Worm (Caenorhabditis elegans) whole organism, young adult: ENCODE results near the gene cyp-35C1.

Experiments
- B0035.1 ChIP-seq: sonication (generic microtip); optimal IDR thresholded peaks from 2 replicates; lab custom pipeline; 2016; ENCODE audit warnings: missing genetic modification characterization, mild to moderate bottlenecking, missing compliant biosample characterization, missing genotype, missing genetic modification reagents
- F57C9.4 ChIP-seq: sonication (generic microtip); optimal IDR thresholded peaks from 2 replicates; lab custom pipeline; 2017; ENCODE audit warnings: mild to moderate bottlenecking, missing genetic modification characterization, missing compliant biosample characterization
- efl-1 ChIP-seq: fragments of 150-350 bp; optimal IDR thresholded peaks from 2 replicates; lab custom pipeline; 2014; ENCODE audit warnings: missing biosample characterization, missing genetic modification reagents, missing genetic modification characterization
- mes-4 ChIP-seq: sonication (generic microtip); optimal IDR thresholded peaks from 2 replicates; lab custom pipeline; 2016; ENCODE audit warnings: missing genotype, missing genetic modification characterization, missing compliant biosample characterization
- rec-8 ChIP-seq, 2 experiments: sonication (generic microtip); optimal IDR thresholded peaks; 2 replicates each; lab custom pipeline; 2016; ENCODE audit warnings: mild to moderate bottlenecking in 2 of 2, missing genetic modification characterization in 2 of 2, missing genetic modification reagents in 2 of 2, missing genotype in 2 of 2, missing biosample characterization in 1 of 2, missing compliant biosample characterization in 1 of 2, moderate library complexity in 1 of 2
- snpc-3.4 ChIP-seq: sonication (generic microtip); optimal IDR thresholded peaks from 2 replicates; lab custom pipeline; 2017; ENCODE audit warnings: missing genetic modification characterization, mild to moderate bottlenecking, missing compliant biosample characterization, antibody characterized with exemption, moderate library complexity, missing genotype, missing genetic modification reagents

DNA sequence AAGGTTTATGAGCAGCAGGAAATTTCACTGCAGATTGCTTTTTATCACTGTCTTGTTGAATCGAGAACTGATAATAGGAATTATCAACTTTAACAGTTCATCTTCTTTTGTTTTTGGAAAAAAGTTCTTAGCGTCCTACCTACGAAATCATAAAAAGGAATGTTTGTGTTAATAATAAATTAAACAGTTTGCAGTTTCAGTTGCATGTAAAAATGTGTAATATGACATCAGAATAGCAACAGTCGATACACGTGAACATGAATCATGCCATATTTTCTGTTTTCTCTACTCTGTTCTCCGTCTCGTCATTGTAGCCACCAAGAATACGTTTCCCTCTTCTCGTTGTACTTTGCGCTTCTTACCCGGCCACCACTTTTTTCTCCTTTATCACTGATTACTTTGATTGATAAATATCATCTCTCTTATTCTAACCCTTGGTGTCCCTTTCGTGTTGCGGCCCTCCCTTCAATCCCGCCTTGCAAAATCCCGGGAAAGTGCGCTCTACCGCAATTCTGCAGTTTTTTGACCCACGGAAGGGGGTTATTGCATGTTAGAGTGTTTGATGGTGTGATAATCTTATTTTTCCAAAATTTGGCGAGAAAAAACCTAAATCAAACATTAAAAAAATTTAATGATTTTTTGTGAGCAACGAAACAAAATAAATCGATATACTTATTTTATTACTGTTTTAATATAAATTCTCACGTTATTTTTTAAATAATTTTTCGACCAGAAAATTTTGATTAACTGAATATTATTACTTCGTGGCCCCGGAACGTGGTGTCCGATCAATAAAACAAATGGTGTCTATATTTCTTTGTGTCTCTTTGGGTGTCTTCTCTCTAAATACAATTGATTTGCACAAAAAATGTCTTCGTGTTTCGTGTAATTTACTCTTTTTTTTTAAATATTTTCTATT is 5.6 kb downstream of the cyp-35C1 start, which contains the start of gene sptl-3:
- TF ChIP-seq snpc-3.4 (tag; lab: Kevin White, UChicago) (no peak), efl-1 (GFP tag; lab: Kevin White, UChicago) (no peak), mes-4 (tag; lab: Kevin White, UChicago) (no peak), F57C9.4 (no peak), B0035.1 (tag; lab: Kevin White, UChicago) (no peak), rec-8 (tag; optimal IDR thresholded peaks at IDR 0.05; lab: Kevin White, UChicago) (no peak)
